Worm (Caenorhabditis elegans) whole organism, L1 larva: Measurements from ENCODE around the gene Y58A7A.4.

Experiments
- C16A3.4 ChIP-seq: fragments of 150-350 bp; optimal IDR thresholded peaks from 2 replicates; lab custom pipeline; 2014; ENCODE audit warnings: missing biosample characterization, missing genetic modification characterization
- Y116A8C.19 ChIP-seq: sonication (generic microtip); optimal IDR thresholded peaks from 2 replicates; lab custom pipeline; 2016; ENCODE audit warnings: missing compliant biosample characterization, missing genetic modification characterization, borderline replicate concordance
- aha-1 ChIP-seq: fragments of 150-350 bp; optimal IDR thresholded peaks from 2 replicates; lab custom pipeline; 2014; ENCODE audit warnings: missing biosample characterization, missing genetic modification characterization
- blmp-1 ChIP-seq: fragments of 150-350 bp; optimal IDR thresholded peaks from 2 replicates; lab custom pipeline; 2014; ENCODE audit warnings: missing biosample characterization, missing genetic modification characterization
- ceh-63 ChIP-seq: fragments of 200-800 bp; sonication (Bioruptor generic); optimal IDR thresholded peaks from 2 replicates; lab custom pipeline; 2018; ENCODE audit warnings: mild to moderate bottlenecking, missing genetic modification characterization, missing compliant biosample characterization
- ceh-8 ChIP-seq: fragments of 200-800 bp; sonication (Bioruptor generic); optimal IDR thresholded peaks from 2 replicates; lab custom pipeline; 2018; ENCODE audit warnings: mild to moderate bottlenecking, missing genetic modification characterization, moderate library complexity, missing compliant biosample characterization
- ceh-88 ChIP-seq: fragments of 200-800 bp; sonication (Bioruptor generic); IDR thresholded peaks from 2 replicates; pipeline ENCODE4 v1.3.6; 2022; ENCODE audit warnings: missing genetic modification characterization, missing compliant biosample characterization
- ceh-90 ChIP-seq: sonication (generic microtip); optimal IDR thresholded peaks from 2 replicates; lab custom pipeline; 2016; ENCODE audit warnings: missing genetic modification characterization, missing compliant biosample characterization
- dpl-1 ChIP-seq, 3 experiments: fragments of 150-350 bp in 2 of 3; sonication (generic microtip) in 1 of 3; optimal IDR thresholded peaks; 2 replicates each; lab custom pipeline; 2014 to 2017; ENCODE audit warnings: missing biosample characterization in 3 of 3, missing genetic modification characterization in 3 of 3, missing genetic modification reagents in 3 of 3
- dsc-1 ChIP-seq: sonication (generic microtip); optimal IDR thresholded peaks from 2 replicates; lab custom pipeline; 2016; ENCODE audit warnings: mild to moderate bottlenecking, missing genetic modification characterization, missing compliant biosample characterization
- efl-1 ChIP-seq, 4 experiments: fragments of 150-350 bp; optimal IDR thresholded peaks in 3 of 4; peaks in 1 of 4; 1 replicate in 1 of 4; 2 replicates in 3 of 4; lab custom pipeline; 2014; ENCODE audit warnings: missing biosample characterization in 2 of 4, missing genetic modification characterization in 2 of 4, missing genetic modification reagents in 2 of 4
- efl-3 ChIP-seq: fragments of 200-800 bp; sonication (Bioruptor generic); optimal IDR thresholded peaks from 2 replicates; lab custom pipeline; 2018; ENCODE audit warnings: mild to moderate bottlenecking, missing genetic modification characterization, missing compliant biosample characterization
- egl-13 ChIP-seq: sonication (generic microtip); optimal IDR thresholded peaks from 2 replicates; lab custom pipeline; 2016; ENCODE audit warnings: missing genotype, missing genetic modification reagents, missing genetic modification characterization, missing compliant biosample characterization
- egl-27 ChIP-seq, 2 experiments: fragments of 150-350 bp in 1 of 2; sonication (generic microtip); optimal IDR thresholded peaks; 3 replicates each; lab custom pipeline; 2017 to 2018; ENCODE audit warnings: missing biosample characterization in 2 of 2, missing genetic modification characterization in 2 of 2, missing genetic modification reagents in 2 of 2
- elt-2 ChIP-seq: sonication (generic microtip); optimal IDR thresholded peaks from 2 replicates; lab custom pipeline; 2016; ENCODE audit warnings: missing genetic modification characterization, mild to moderate bottlenecking, inconsistent platforms, missing compliant biosample characterization, missing genetic modification reagents
- elt-3 ChIP-seq, 6 experiments: fragments of 150-350 bp in 1 of 6; sonication (generic microtip); optimal IDR thresholded peaks; 2 replicates each; lab custom pipeline; 2017 to 2018; ENCODE audit warnings: missing biosample characterization in 6 of 6, missing genetic modification characterization in 6 of 6, inconsistent platforms in 1 of 6
- ets-5 ChIP-seq: fragments of 200-800 bp; sonication (Bioruptor generic); IDR thresholded peaks from 2 replicates; pipeline ENCODE4 v1.3.6; 2022; ENCODE audit warnings: missing genetic modification characterization, missing compliant biosample characterization
- fkh-10 ChIP-seq: sonication (generic microtip); optimal IDR thresholded peaks from 2 replicates; lab custom pipeline; 2017; ENCODE audit warnings: missing biosample characterization, missing genetic modification reagents, missing genetic modification characterization
- fkh-8 ChIP-seq: sonication (generic microtip); optimal IDR thresholded peaks from 2 replicates; lab custom pipeline; 2016; ENCODE audit warnings: mild to moderate bottlenecking, missing genetic modification characterization, missing compliant biosample characterization
- grh-1 ChIP-seq: fragments of 200-800 bp; sonication (Bioruptor generic); IDR thresholded peaks from 2 replicates; pipeline ENCODE4 v1.3.6; 2022; ENCODE audit warnings: missing genetic modification reagents, missing genetic modification characterization, missing compliant biosample characterization
- hlh-17 ChIP-seq: fragments of 200-800 bp; sonication (Bioruptor generic); optimal IDR thresholded peaks from 2 replicates; lab custom pipeline; 2018; ENCODE audit warnings: missing genetic modification characterization, mild to moderate bottlenecking, missing compliant biosample characterization, moderate library complexity, borderline replicate concordance
- hlh-4 ChIP-seq: sonication (generic microtip); optimal IDR thresholded peaks from 2 replicates; lab custom pipeline; 2016; ENCODE audit warnings: mild to moderate bottlenecking, missing genetic modification characterization, missing compliant biosample characterization
- hpl-2 ChIP-seq: fragments of 150-350 bp; optimal IDR thresholded peaks from 2 replicates; lab custom pipeline; 2014; ENCODE audit warnings: missing biosample characterization, missing genetic modification reagents, missing genetic modification characterization
- irx-1 ChIP-seq: sonication (generic microtip); optimal IDR thresholded peaks from 2 replicates; lab custom pipeline; 2016; ENCODE audit warnings: missing genetic modification characterization, missing compliant biosample characterization
- jun-1 ChIP-seq: fragments of 150-350 bp; optimal IDR thresholded peaks from 2 replicates; lab custom pipeline; 2014; ENCODE audit warnings: missing biosample characterization, missing genetic modification reagents, missing genetic modification characterization
- lin-15B ChIP-seq: fragments of 150-350 bp; sonication (generic microtip); optimal IDR thresholded peaks from 3 replicates; lab custom pipeline; 2014; ENCODE audit warnings: missing biosample characterization, missing genetic modification characterization
- lin-35 ChIP-seq, 2 experiments: fragments of 150-350 bp; optimal IDR thresholded peaks; 2 replicates each; lab custom pipeline; 2014; ENCODE audit warnings: missing biosample characterization in 2 of 2, missing genetic modification characterization in 2 of 2, missing genetic modification reagents in 2 of 2
- nhr-11 ChIP-seq: fragments of 150-350 bp; optimal IDR thresholded peaks from 2 replicates; lab custom pipeline; 2014; ENCODE audit warnings: missing biosample characterization, missing genetic modification characterization
- nhr-12 ChIP-seq: sonication (generic microtip); optimal IDR thresholded peaks from 2 replicates; lab custom pipeline; 2017; ENCODE audit warnings: missing biosample characterization, missing genetic modification characterization
- nhr-19 ChIP-seq: fragments of 200-800 bp; sonication (Bioruptor generic); conservative IDR thresholded peaks from 2 replicates; pipeline ENCODE4 v1.3.6; 2022; ENCODE audit warnings: missing genetic modification characterization, missing compliant biosample characterization
- nhr-20 ChIP-seq: sonication (generic microtip); optimal IDR thresholded peaks from 2 replicates; lab custom pipeline; 2016; ENCODE audit warnings: mild to moderate bottlenecking, missing genetic modification characterization, missing compliant biosample characterization
- nhr-71 ChIP-seq: sonication (generic microtip); optimal IDR thresholded peaks from 2 replicates; lab custom pipeline; 2016; ENCODE audit warnings: mild to moderate bottlenecking, missing genetic modification characterization, moderate library complexity, missing compliant biosample characterization
- nhr-76 ChIP-seq: sonication (generic microtip); optimal IDR thresholded peaks from 2 replicates; lab custom pipeline; 2017; ENCODE audit warnings: missing biosample characterization, missing genetic modification characterization
- nhr-77 ChIP-seq: fragments of 150-350 bp; optimal IDR thresholded peaks from 2 replicates; lab custom pipeline; 2014; ENCODE audit warnings: missing biosample characterization, missing genetic modification characterization
- nhr-85 ChIP-seq: sonication (generic microtip); peaks from one replicate; lab custom pipeline; 2016; ENCODE audit warnings: missing genetic modification characterization, inconsistent platforms, missing compliant biosample characterization
- pag-3 ChIP-seq: sonication (generic microtip); optimal IDR thresholded peaks from 2 replicates; lab custom pipeline; 2017; ENCODE audit warnings: missing genetic modification characterization, mild to moderate bottlenecking, missing compliant biosample characterization, antibody characterized with exemption, borderline replicate concordance; ENCODE audit not compliant: insufficient read depth
- pax-3 ChIP-seq: fragments of 200-800 bp; sonication (Bioruptor generic); optimal IDR thresholded peaks from 2 replicates; lab custom pipeline; 2018; ENCODE audit warnings: mild to moderate bottlenecking, missing genetic modification characterization, moderate library complexity, missing compliant biosample characterization
- rnt-1 ChIP-seq: sonication (generic microtip); optimal IDR thresholded peaks from 2 replicates; lab custom pipeline; 2016; ENCODE audit warnings: mild to moderate bottlenecking, missing genetic modification characterization, moderate library complexity, missing compliant biosample characterization
- skn-1 ChIP-seq: fragments of 150-350 bp; optimal IDR thresholded peaks from 2 replicates; lab custom pipeline; 2014; ENCODE audit warnings: missing biosample characterization, missing genetic modification characterization
- snpc-4 ChIP-seq: fragments of 150-350 bp; optimal IDR thresholded peaks from 2 replicates; lab custom pipeline; 2014; ENCODE audit warnings: missing biosample characterization, missing genetic modification characterization
- snu-23 ChIP-seq: sonication (generic microtip); optimal IDR thresholded peaks from 2 replicates; lab custom pipeline; 2016; ENCODE audit warnings: missing genetic modification characterization, missing compliant biosample characterization
- sox-4 ChIP-seq: sonication (generic microtip); optimal IDR thresholded peaks from 2 replicates; lab custom pipeline; 2016; ENCODE audit warnings: missing genetic modification characterization, missing compliant biosample characterization
- sptf-1 ChIP-seq: fragments of 150-350 bp; optimal IDR thresholded peaks from 2 replicates; lab custom pipeline; 2014; ENCODE audit warnings: missing biosample characterization, missing genetic modification characterization
- sup-37 ChIP-seq: fragments of 200-800 bp; sonication (Bioruptor generic); optimal IDR thresholded peaks from 2 replicates; lab custom pipeline; 2018; ENCODE audit warnings: mild to moderate bottlenecking, missing genetic modification characterization, missing compliant biosample characterization
- swsn-7 ChIP-seq: sonication (generic microtip); optimal IDR thresholded peaks from 2 replicates; lab custom pipeline; 2016; ENCODE audit warnings: missing genetic modification characterization, missing compliant biosample characterization
- tbx-2 ChIP-seq: sonication (generic microtip); optimal IDR thresholded peaks from 2 replicates; lab custom pipeline; 2016; ENCODE audit warnings: missing genetic modification characterization, missing compliant biosample characterization
- tlp-1 ChIP-seq: fragments of 150-350 bp; optimal IDR thresholded peaks from 2 replicates; lab custom pipeline; 2014; ENCODE audit warnings: missing biosample characterization, missing genetic modification characterization
- unc-62 ChIP-seq: fragments of 150-350 bp; optimal IDR thresholded peaks from 2 replicates; lab custom pipeline; 2014; ENCODE audit warnings: missing biosample characterization, missing genetic modification reagents, missing genetic modification characterization
- unc-86 ChIP-seq: sonication (generic microtip); optimal IDR thresholded peaks from 2 replicates; lab custom pipeline; 2016; ENCODE audit warnings: missing genetic modification characterization, missing compliant biosample characterization
- vab-15 ChIP-seq: sonication (generic microtip); optimal IDR thresholded peaks from 2 replicates; lab custom pipeline; 2017; ENCODE audit warnings: missing genotype, mild to moderate bottlenecking, missing genetic modification characterization, missing compliant biosample characterization
- xbp-1 ChIP-seq: sonication (generic microtip); optimal IDR thresholded peaks from 2 replicates; lab custom pipeline; 2016; ENCODE audit warnings: missing genetic modification characterization, missing compliant biosample characterization

Y58A7A.4 gene

ce11 chrV:5049333-5049942, 35.4 kb downstream of the Y58A7A.4 start, which contains the start of the genes pqn-51 and K11D12.14 (continued):
- TF ChIP-seq dsc-1 (tag; lab: Kevin White, UChicago) (peak; percentile 97), rnt-1 (tag; lab: Kevin White, UChicago) (peak; percentile 66), vab-15 (peak; percentile 73), nhr-71 (tag; lab: Kevin White, UChicago) (peak; percentile 99), pax-3 (peak; percentile 91), efl-1 (optimal IDR thresholded peaks at IDR 0.05; lab: Kevin White, UChicago) (peak; percentile 82 to 95), efl-1 (GFP tag; optimal IDR thresholded peaks at IDR 0.05 in 1 of 2; lab: Kevin White, UChicago) (peak; percentile 92 to 99), fkh-10 (GFP tag; lab: Kevin White, UChicago) (peak; percentile 90), dpl-1 (GFP tag; optimal IDR thresholded peaks at IDR 0.05; lab: Kevin White, UChicago) (peak; percentile 94 to 95 (median 94)), ceh-90 (tag; lab: Kevin White, UChicago) (no peak), snu-23 (GFP tag; lab: Kevin White, UChicago) (peak; percentile 97), egl-13 (tag; lab: Kevin White, UChicago) (peak; percentile 94), ceh-88 (GFP tag; lab: Robert Waterston, UW) (peak; percentile 93), C16A3.4 (tag; lab: Kevin White, UChicago) (peak; percentile 91), skn-1 (peak; percentile 84), elt-3 (tag; optimal IDR thresholded peaks at IDR 0.05; lab: Kevin White, UChicago) (peak in 4 of 6 experiments; percentile 32 to 84 (median 57)), hlh-17 (GFP tag; lab: Kevin White, UChicago) (no peak), tlp-1 (no peak), pag-3 (tag; lab: Kevin White, UChicago) (no peak), swsn-7 (tag; lab: Kevin White, UChicago) (peak; percentile 97), nhr-85 (peak; percentile 98), Y116A8C.19 (no peak), hlh-4 (peak; percentile 46), xbp-1 (peak; percentile 99), aha-1 (tag; lab: Kevin White, UChicago) (no peak), nhr-19 (GFP tag; lab: Robert Waterston, UW) (peak; percentile 98), unc-86 (tag; lab: Kevin White, UChicago) (peak; percentile 92), nhr-76 (tag; lab: Kevin White, UChicago) (no peak), fkh-8 (tag; lab: Kevin White, UChicago) (peak; percentile 98), nhr-20 (tag; lab: Kevin White, UChicago) (peak; percentile 98), efl-3 (GFP tag; lab: Kevin White, UChicago) (no peak), ceh-8 (peak; percentile 88), lin-15B (peak; percentile 81), grh-1 (GFP tag; lab: Robert Waterston, UW) (peak; percentile 97), unc-62 (GFP tag; lab: Kevin White, UChicago) (no peak), tbx-2 (tag; lab: Kevin White, UChicago) (peak; percentile 98), jun-1 (peak; percentile 96), irx-1 (tag; lab: Kevin White, UChicago) (peak; percentile 95), sox-4 (peak; percentile 85), hpl-2 (GFP tag; lab: Kevin White, UChicago) (peak; percentile 36), lin-35 (GFP tag; optimal IDR thresholded peaks at IDR 0.05; lab: Kevin White, UChicago) (peak; percentile 95 to 96), blmp-1 (tag; lab: Kevin White, UChicago) (peak; percentile 99), nhr-11 (peak; percentile 87), sup-37 (GFP tag; lab: Kevin White, UChicago) (peak; percentile 87), nhr-77 (peak; percentile 97), ets-5 (GFP tag; lab: Robert Waterston, UW) (peak; percentile 96; the same call in 1 of the 2 replicates), egl-27 (tag; optimal IDR thresholded peaks at IDR 0.05; lab: Kevin White, UChicago) (peak in 1 of 2 experiments; percentile 74), nhr-12 (tag; lab: Kevin White, UChicago) (peak; percentile 8), elt-2 (tag; lab: Kevin White, UChicago) (peak; percentile 71), ceh-63 (GFP tag; lab: Kevin White, UChicago) (peak; percentile 69), sptf-1 (no peak), snpc-4 (tag; lab: Kevin White, UChicago) (peak; percentile 71)
